Fruit fly (Drosophila melanogaster): ENCODE measurements around the gene Caf1-180.

Gene Caf1-180

dm6 chrX:8634789-8635188 lies 28.7 kb upstream of the Caf1-180 start:
- TF ChIP-seq CG6272 (GFP tag; IDR thresholded peaks at IDR 0.05) (no peak), CG31365 (tag; optimal IDR thresholded peaks at IDR 0.05) (peak; percentile 92), ac (GFP tag; optimal IDR thresholded peaks at IDR 0.05) (no peak), row (GFP tag; IDR thresholded peaks at IDR 0.05) (peak; percentile 32; the same call in 1 of the 3 replicates), seq (GFP tag; IDR thresholded peaks at IDR 0.05) (no peak), CG8290 (GFP tag; optimal IDR thresholded peaks at IDR 0.05) (peak; percentile 61), CG8290 (tag; optimal IDR thresholded peaks at IDR 0.05) (peak in 1 of 2 experiments; percentile 58), CG2116 (GFP tag; optimal IDR thresholded peaks at IDR 0.05) (no peak), CG13287 (GFP tag; IDR thresholded peaks at IDR 0.05; ENCODE audit: partially characterized antibody) (no peak), fd102C (GFP tag; optimal IDR thresholded peaks at IDR 0.05) (no peak), gsb (GFP tag; IDR thresholded peaks at IDR 0.05) (no peak), crol (GFP tag; IDR thresholded peaks at IDR 0.05) (peak; percentile 35; the same call in 1 of the 2 replicates), CG1832 (GFP tag; optimal IDR thresholded peaks at IDR 0.05) (no peak), disco-r (GFP tag; optimal IDR thresholded peaks at IDR 0.05) (no peak), usp (GFP tag; optimal IDR thresholded peaks at IDR 0.05) (no peak), lov (optimal IDR thresholded peaks at IDR 0.05) (no peak), lov (GFP tag; IDR thresholded peaks at IDR 0.05) (0 out of 3 replicates have a peak, but pooled peaks have one; percentile 33), Jarid2 (GFP tag; optimal IDR thresholded peaks at IDR 0.05) (no peak), tio (GFP tag; optimal IDR thresholded peaks at IDR 0.05) (no peak), oc (tag; optimal IDR thresholded peaks at IDR 0.05) (peak; percentile 36), CG11695 (GFP tag; IDR thresholded peaks at IDR 0.05) (no peak), crp (GFP tag; optimal IDR thresholded peaks at IDR 0.05) (no peak), CG6765 (GFP tag; optimal IDR thresholded peaks at IDR 0.05) (no peak), Sry-β (GFP tag; optimal IDR thresholded peaks at IDR 0.05) (peak; percentile 70)

dm6 chrX:8627171-8627570 lies 21.1 kb upstream of the Caf1-180 start:
- no peak for TF ChIP-seq toy (GFP tag; IDR thresholded peaks at IDR 0.05)
- no peak for TF ChIP-seq CG17568 (GFP tag; optimal IDR thresholded peaks at IDR 0.05)
- TF ChIP-seq YL-1 (GFP tag; optimal IDR thresholded peaks at IDR 0.05) = no peak
- peak; percentile 10 for TF ChIP-seq stwl (tag; optimal IDR thresholded peaks at IDR 0.05)
- TF ChIP-seq pb (GFP tag; optimal IDR thresholded peaks at IDR 0.05) = peak; percentile 71
- no peak; the same call in 1 of the 2 replicates for TF ChIP-seq CG6272 (GFP tag; IDR thresholded peaks at IDR 0.05)
- TF ChIP-seq CG11456 (GFP tag; IDR thresholded peaks at IDR 0.05) = peak; percentile 65; the same call in 1 of the 3 replicates
- TF ChIP-seq sd (tag; optimal IDR thresholded peaks at IDR 0.05) = no peak
- TF ChIP-seq Camta (GFP tag; optimal IDR thresholded peaks at IDR 0.05) = peak; percentile 79
- TF ChIP-seq schlank (tag; optimal IDR thresholded peaks at IDR 0.05) = no peak
- peak; percentile 52 for TF ChIP-seq ewg (GFP tag; optimal IDR thresholded peaks at IDR 0.05)
- TF ChIP-seq CG8290 (GFP tag; optimal IDR thresholded peaks at IDR 0.05) = peak; percentile 26
- peak in 1 of 2 experiments; percentile 60 for TF ChIP-seq CG8290 (tag; optimal IDR thresholded peaks at IDR 0.05)
- no peak for TF ChIP-seq Dek (tag; optimal IDR thresholded peaks at IDR 0.05)
- TF ChIP-seq CG6765 (GFP tag; optimal IDR thresholded peaks at IDR 0.05) = no peak
- no peak for TF ChIP-seq da (GFP tag; optimal IDR thresholded peaks at IDR 0.05)
- peak; percentile 62 for TF ChIP-seq CG2875 (GFP tag; optimal IDR thresholded peaks at IDR 0.05)
- TF ChIP-seq CG12104 (GFP tag; optimal IDR thresholded peaks at IDR 0.05) = no peak
- peak; percentile 80 for TF ChIP-seq fd96Cb (tag; optimal IDR thresholded peaks at IDR 0.05)
- peak; percentile 59 for TF ChIP-seq CG18599 (GFP tag; optimal IDR thresholded peaks at IDR 0.05)
- TF ChIP-seq CG8281 (tag; optimal IDR thresholded peaks at IDR 0.05) = peak; percentile 45
- peak; percentile 69 to 79 for TF ChIP-seq Pdp1 (GFP tag; optimal IDR thresholded peaks at IDR 0.05)
- TF ChIP-seq maf-S (GFP tag; optimal IDR thresholded peaks at IDR 0.05) = peak; percentile 39
- TF ChIP-seq CG10267 (tag; optimal IDR thresholded peaks at IDR 0.05) = peak; percentile 68
- TF ChIP-seq zf30C (GFP tag; optimal IDR thresholded peaks at IDR 0.05) = peak; percentile 77
- TF ChIP-seq dysf (GFP tag; IDR thresholded peaks at IDR 0.05) = peak; percentile 71; the same call in 2 of the 3 replicates
- peak; percentile 77 for TF ChIP-seq CG17361 (GFP tag; IDR thresholded peaks at IDR 0.05)
- peak; percentile 73 for TF ChIP-seq CG17359 (tag; optimal IDR thresholded peaks at IDR 0.05)
- no peak for TF ChIP-seq pfk (GFP tag; optimal IDR thresholded peaks at IDR 0.05)
- peak; percentile 91 for TF ChIP-seq zfh1 (GFP tag; IDR thresholded peaks at IDR 0.05)
